Worm (Caenorhabditis elegans) whole organism, young adult: ENCODE results near the gene atp-5.

ENCODE experiments used
- B0336.3 ChIP-seq: fragments of 200-800 bp; sonication (Bioruptor generic); IDR thresholded peaks from 2 replicates; pipeline ENCODE4 v1.3.6; 2022; ENCODE audit warnings: missing genetic modification characterization, missing compliant biosample characterization
- C06A6.2 ChIP-seq: fragments of 200-800 bp; sonication (Bioruptor generic); conservative IDR thresholded peaks from 2 replicates; pipeline ENCODE4 v1.3.6; 2022; ENCODE audit warnings: missing genetic modification characterization, missing compliant biosample characterization
- F22D6.2 ChIP-seq: sonication (generic microtip); optimal IDR thresholded peaks from 2 replicates; lab custom pipeline; 2016; ENCODE audit warnings: mild to moderate bottlenecking, missing genetic modification characterization, missing compliant biosample characterization
- F33H1.4 ChIP-seq: fragments of 200-800 bp; sonication (Bioruptor generic); IDR thresholded peaks from 2 replicates; pipeline ENCODE4 v1.3.6; 2022; ENCODE audit warnings: missing genetic modification reagents, missing genetic modification characterization, missing compliant biosample characterization
- F39B2.1 ChIP-seq: fragments of 200-800 bp; sonication (Bioruptor generic); IDR thresholded peaks from 2 replicates; pipeline ENCODE4 v1.3.6; 2022; ENCODE audit warnings: missing genetic modification reagents, missing genetic modification characterization, missing compliant biosample characterization
- F52B5.7 ChIP-seq: sonication (generic microtip); optimal IDR thresholded peaks from 2 replicates; lab custom pipeline; 2016; ENCODE audit warnings: mild to moderate bottlenecking, missing genetic modification characterization, missing compliant biosample characterization
- K11D2.4 ChIP-seq: fragments of 200-800 bp; sonication (Bioruptor generic); IDR thresholded peaks from 2 replicates; pipeline ENCODE4 v1.3.6; 2022; ENCODE audit warnings: missing genetic modification reagents, missing genetic modification characterization, missing compliant biosample characterization
- K12H6.12 ChIP-seq: fragments of 200-800 bp; sonication (Bioruptor generic); optimal IDR thresholded peaks from 2 replicates; lab custom pipeline; 2018; ENCODE audit warnings: mild to moderate bottlenecking, missing genetic modification characterization, missing compliant biosample characterization
- Y53G8AR.9 ChIP-seq: fragments of 200-800 bp; sonication (Bioruptor generic); conservative IDR thresholded peaks from 2 replicates; pipeline ENCODE4 v1.3.6; 2022; ENCODE audit warnings: missing genetic modification reagents, missing genetic modification characterization, missing compliant biosample characterization
- Y95B8A.8 ChIP-seq: fragments of 200-800 bp; sonication (Bioruptor generic); IDR thresholded peaks from 2 replicates; pipeline ENCODE4 v1.3.6; 2022; ENCODE audit warnings: missing genetic modification reagents, missing genetic modification characterization, missing compliant biosample characterization
- bed-1 ChIP-seq: fragments of 200-800 bp; sonication (Bioruptor generic); IDR thresholded peaks from 2 replicates; pipeline ENCODE4 v1.3.6; 2022; ENCODE audit warnings: missing genetic modification reagents, missing genetic modification characterization, missing compliant biosample characterization
- cebp-1 ChIP-seq, 2 experiments: fragments of 200-800 bp in 1 of 2; sonication (Bioruptor generic) in 1 of 2; sonication (generic microtip) in 1 of 2; IDR thresholded peaks in 1 of 2; optimal IDR thresholded peaks in 1 of 2; 2 replicates each; pipeline versions ENCODE4 v1.3.6 to Lab custom; 2017 to 2022; ENCODE audit warnings: missing compliant biosample characterization in 2 of 2, missing genetic modification characterization in 2 of 2, mild to moderate bottlenecking in 1 of 2, missing genetic modification reagents in 1 of 2, moderate library complexity in 1 of 2
- ceh-27 ChIP-seq: fragments of 200-800 bp; sonication (Bioruptor generic); optimal IDR thresholded peaks from 2 replicates; lab custom pipeline; 2018; ENCODE audit warnings: mild to moderate bottlenecking, missing genetic modification characterization, moderate library complexity, missing compliant biosample characterization
- ceh-58 ChIP-seq: fragments of 200-800 bp; sonication (Bioruptor generic); IDR thresholded peaks from 2 replicates; pipeline ENCODE4 v1.3.6; 2022; ENCODE audit warnings: missing genetic modification characterization, missing compliant biosample characterization
- dpl-1 ChIP-seq: fragments of 150-350 bp; optimal IDR thresholded peaks from 2 replicates; lab custom pipeline; 2014; ENCODE audit warnings: missing biosample characterization, missing genetic modification reagents, missing genetic modification characterization
- efl-1 ChIP-seq: fragments of 150-350 bp; optimal IDR thresholded peaks from 2 replicates; lab custom pipeline; 2014; ENCODE audit warnings: missing biosample characterization, missing genetic modification reagents, missing genetic modification characterization
- egl-18 ChIP-seq: fragments of 200-800 bp; sonication (Bioruptor generic); IDR thresholded peaks from 2 replicates; pipeline ENCODE4 v1.3.6; 2022; ENCODE audit warnings: missing genetic modification reagents, missing genetic modification characterization, missing compliant biosample characterization
- hlh-12 ChIP-seq: sonication (generic microtip); optimal IDR thresholded peaks from 2 replicates; lab custom pipeline; 2016; ENCODE audit warnings: missing genetic modification characterization, missing compliant biosample characterization
- hmg-1.2 ChIP-seq: fragments of 200-800 bp; sonication (Bioruptor generic); IDR thresholded peaks from 2 replicates; pipeline ENCODE4 v1.3.6; 2022; ENCODE audit warnings: missing genetic modification reagents, missing genetic modification characterization, missing compliant biosample characterization
- hmg-20 ChIP-seq: fragments of 200-800 bp; sonication (Bioruptor generic); IDR thresholded peaks from 2 replicates; pipeline ENCODE4 v1.3.6; 2022; ENCODE audit warnings: missing genetic modification reagents, missing genetic modification characterization, missing compliant biosample characterization
- lin-40 ChIP-seq: sonication (generic microtip); optimal IDR thresholded peaks from 2 replicates; lab custom pipeline; 2016; ENCODE audit warnings: missing genetic modification characterization, mild to moderate bottlenecking, missing compliant biosample characterization, missing genotype, missing genetic modification reagents
- lsl-1 ChIP-seq: fragments of 200-800 bp; sonication (Bioruptor generic); optimal IDR thresholded peaks from 2 replicates; lab custom pipeline; 2018; ENCODE audit warnings: mild to moderate bottlenecking, missing genetic modification characterization, moderate library complexity, missing compliant biosample characterization
- madf-6 ChIP-seq: fragments of 200-800 bp; sonication (Bioruptor generic); IDR thresholded peaks from 2 replicates; pipeline ENCODE4 v1.3.6; 2022; ENCODE audit warnings: missing genetic modification reagents, missing genetic modification characterization, missing compliant biosample characterization
- madf-8 ChIP-seq: fragments of 200-800 bp; sonication (Bioruptor generic); conservative IDR thresholded peaks from 2 replicates; pipeline ENCODE4 v1.3.6; 2022; ENCODE audit warnings: missing genetic modification reagents, missing genetic modification characterization, missing compliant biosample characterization
- mcd-1 ChIP-seq: fragments of 200-800 bp; sonication (Bioruptor generic); IDR thresholded peaks from 2 replicates; pipeline ENCODE4 v1.3.6; 2022; ENCODE audit warnings: missing genetic modification reagents, missing genetic modification characterization, missing compliant biosample characterization
- mel-28 ChIP-seq: sonication (generic microtip); optimal IDR thresholded peaks from 2 replicates; lab custom pipeline; 2016; ENCODE audit warnings: borderline replicate concordance, mild to moderate bottlenecking, missing genetic modification characterization, missing compliant biosample characterization
- nfyb-1 ChIP-seq: fragments of 200-800 bp; sonication (Bioruptor generic); IDR thresholded peaks from 2 replicates; pipeline ENCODE4 v1.3.6; 2022; ENCODE audit warnings: missing genetic modification reagents, missing genetic modification characterization, missing compliant biosample characterization
- nhr-80 ChIP-seq: sonication (generic microtip); optimal IDR thresholded peaks from 2 replicates; lab custom pipeline; 2016; ENCODE audit warnings: missing genetic modification characterization, missing compliant biosample characterization
- nhr-90 ChIP-seq: sonication (generic microtip); optimal IDR thresholded peaks from 2 replicates; lab custom pipeline; 2016; ENCODE audit warnings: missing genotype, mild to moderate bottlenecking, missing genetic modification characterization, missing compliant biosample characterization
- pbrm-1 ChIP-seq: fragments of 200-800 bp; sonication (Bioruptor generic); IDR thresholded peaks from 2 replicates; pipeline ENCODE4 v1.3.6; 2022; ENCODE audit warnings: missing genetic modification reagents, missing genetic modification characterization, missing compliant biosample characterization
- snpc-1.3 ChIP-seq: sonication (generic microtip); optimal IDR thresholded peaks from 2 replicates; lab custom pipeline; 2017; ENCODE audit warnings: missing genetic modification characterization, mild to moderate bottlenecking, missing compliant biosample characterization, antibody characterized with exemption, moderate library complexity, missing genotype, missing genetic modification reagents; ENCODE audit not compliant: insufficient read depth
- somi-1 ChIP-seq: fragments of 200-800 bp; sonication (Bioruptor generic); optimal IDR thresholded peaks from 2 replicates; lab custom pipeline; 2018; ENCODE audit warnings: mild to moderate bottlenecking, missing genetic modification characterization, missing compliant biosample characterization
- tlf-1 ChIP-seq: fragments of 200-800 bp; sonication (Bioruptor generic); optimal IDR thresholded peaks from 2 replicates; lab custom pipeline; 2018; ENCODE audit warnings: mild to moderate bottlenecking, missing genetic modification characterization, missing compliant biosample characterization
- unc-62 ChIP-seq: fragments of 150-350 bp; optimal IDR thresholded peaks from 2 replicates; lab custom pipeline; 2014; ENCODE audit warnings: missing biosample characterization, missing genetic modification reagents, missing genetic modification characterization
- zfh-2 ChIP-seq: fragments of 200-800 bp; sonication (Bioruptor generic); conservative IDR thresholded peaks from 2 replicates; pipeline ENCODE4 v1.3.6; 2022; ENCODE audit warnings: missing genetic modification reagents, missing genetic modification characterization, missing compliant biosample characterization
- ztf-22 ChIP-seq: fragments of 200-800 bp; sonication (Bioruptor generic); optimal IDR thresholded peaks from 2 replicates; lab custom pipeline; 2018; ENCODE audit warnings: mild to moderate bottlenecking, missing genetic modification characterization, moderate library complexity, missing compliant biosample characterization

atp-5 gene

DNA sequence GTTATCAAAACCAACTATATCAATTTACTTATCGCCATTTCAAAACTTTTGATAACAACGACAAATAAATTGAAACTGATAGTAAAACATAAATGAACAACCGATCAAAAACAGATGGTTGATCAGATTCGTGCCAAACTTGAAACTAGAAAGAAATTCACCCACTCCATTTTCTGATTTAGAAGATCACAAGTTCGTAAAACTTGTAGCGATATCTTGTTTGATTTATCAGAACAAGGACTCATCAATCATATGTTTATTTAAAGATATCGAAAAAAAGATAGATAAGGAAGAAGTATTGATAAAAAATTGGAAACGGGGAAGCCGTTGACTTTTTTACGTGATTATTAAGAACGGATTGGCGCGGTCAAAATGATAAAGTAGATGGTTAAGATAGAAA lies 36.5 kb downstream of the atp-5 start:
- TF ChIP-seq efl-1 (GFP tag; lab: Kevin White, UChicago) (no peak), mel-28 (tag; lab: Kevin White, UChicago) (no peak), lin-40 (tag; lab: Kevin White, UChicago) (peak; percentile 40), tlf-1 (GFP tag; lab: Kevin White, UChicago) (no peak), bed-1 (GFP tag; lab: Robert Waterston, UW) (no peak), nhr-80 (peak; percentile 6)

DNA sequence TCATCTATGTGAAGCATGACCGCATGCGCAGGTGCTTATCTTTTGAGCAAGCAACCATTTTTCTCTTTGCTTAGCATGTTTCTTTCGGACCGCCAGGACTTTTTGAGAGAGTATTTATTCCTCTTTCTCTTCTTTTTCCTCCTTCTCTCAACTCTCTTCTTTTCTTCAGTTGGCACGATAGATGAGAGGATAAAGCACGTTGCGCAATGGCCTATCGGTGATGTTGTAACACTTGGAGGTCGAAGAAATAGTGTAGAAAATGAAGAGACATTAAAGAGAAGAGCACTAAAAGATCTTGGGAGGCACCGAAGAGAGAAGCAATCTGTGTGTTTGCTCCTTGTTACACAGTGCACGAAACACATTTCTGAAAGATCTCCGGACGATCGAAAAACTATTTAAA lies 40.0 kb downstream of the atp-5 start:
- TF ChIP-seq egl-18 (GFP tag; lab: Robert Waterston, UW) (no peak), hmg-1.2 (GFP tag; lab: Robert Waterston, UW) (peak; percentile 45; the same call in 1 of the 2 replicates)

DNA sequence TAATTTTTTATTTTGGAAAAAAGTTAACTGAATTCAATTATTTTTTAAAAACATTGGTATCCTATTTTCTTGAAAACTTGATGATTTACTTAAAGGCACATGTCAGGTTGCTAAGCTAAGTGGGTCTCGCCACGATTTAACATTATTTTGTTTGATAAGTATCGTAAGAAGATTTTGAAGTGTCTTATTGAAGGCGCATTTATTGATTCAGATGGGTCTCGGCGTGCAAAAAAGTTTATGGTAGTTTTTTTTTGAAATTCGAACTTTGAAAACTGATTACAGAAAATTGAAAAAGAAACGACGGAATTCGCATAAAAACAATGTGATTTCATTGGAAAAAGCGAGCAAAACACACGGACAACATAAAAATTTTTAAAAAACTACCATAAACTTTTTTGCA lies 40.7 kb downstream of the atp-5 start:
- TF ChIP-seq madf-6 (GFP tag; lab: Robert Waterston, UW) (peak; percentile 34; the same call in 1 of the 2 replicates), lsl-1 (GFP tag; lab: Kevin White, UChicago) (peak; percentile 77), F33H1.4 (GFP tag; lab: Robert Waterston, UW) (peak; percentile 57; the same call in 1 of the 2 replicates), F22D6.2 (tag; lab: Kevin White, UChicago) (no peak)
- TF ChIP-seq, all 124 proteins: peak for 3

- TF ChIP-seq hmg-20 (GFP tag; lab: Robert Waterston, UW) (no peak), F52B5.7 (tag; lab: Kevin White, UChicago) (peak; percentile 46), hlh-12 (tag; lab: Kevin White, UChicago) (no peak), ceh-58 (GFP tag; lab: Robert Waterston, UW) (no peak), dpl-1 (GFP tag; lab: Kevin White, UChicago) (no peak), K12H6.12 (tag; lab: Kevin White, UChicago) (peak; percentile 15), unc-62 (GFP tag; lab: Kevin White, UChicago) (no peak), B0336.3 (GFP tag; lab: Robert Waterston, UW) (no peak), madf-8 (GFP tag; lab: Robert Waterston, UW) (no peak), Y95B8A.8 (GFP tag; lab: Robert Waterston, UW) (0 out of 2 replicates have a peak, but pooled peaks have one; percentile 9), C06A6.2 (0 out of 2 replicates have a peak, but pooled peaks have one; percentile 44), hmg-1.2 (GFP tag; lab: Robert Waterston, UW) (no peak), somi-1 (GFP tag; lab: Kevin White, UChicago) (peak; percentile 42), lin-40 (tag; lab: Kevin White, UChicago) (peak; percentile 6), snpc-1.3 (tag; lab: Kevin White, UChicago) (no peak), nfyb-1 (GFP tag; lab: Robert Waterston, UW) (peak; percentile 40; the same call in 1 of the 2 replicates), ztf-22 (GFP tag; lab: Kevin White, UChicago) (no peak), F39B2.1 (GFP tag; lab: Robert Waterston, UW) (no peak), K11D2.4 (GFP tag; lab: Robert Waterston, UW) (0 out of 2 replicates have a peak, but pooled peaks have one; percentile 15), efl-1 (GFP tag; lab: Kevin White, UChicago) (no peak)
These were observed 41.2 kb downstream of the atp-5 start for ce11 chrV:11082475-11082874.

DNA sequence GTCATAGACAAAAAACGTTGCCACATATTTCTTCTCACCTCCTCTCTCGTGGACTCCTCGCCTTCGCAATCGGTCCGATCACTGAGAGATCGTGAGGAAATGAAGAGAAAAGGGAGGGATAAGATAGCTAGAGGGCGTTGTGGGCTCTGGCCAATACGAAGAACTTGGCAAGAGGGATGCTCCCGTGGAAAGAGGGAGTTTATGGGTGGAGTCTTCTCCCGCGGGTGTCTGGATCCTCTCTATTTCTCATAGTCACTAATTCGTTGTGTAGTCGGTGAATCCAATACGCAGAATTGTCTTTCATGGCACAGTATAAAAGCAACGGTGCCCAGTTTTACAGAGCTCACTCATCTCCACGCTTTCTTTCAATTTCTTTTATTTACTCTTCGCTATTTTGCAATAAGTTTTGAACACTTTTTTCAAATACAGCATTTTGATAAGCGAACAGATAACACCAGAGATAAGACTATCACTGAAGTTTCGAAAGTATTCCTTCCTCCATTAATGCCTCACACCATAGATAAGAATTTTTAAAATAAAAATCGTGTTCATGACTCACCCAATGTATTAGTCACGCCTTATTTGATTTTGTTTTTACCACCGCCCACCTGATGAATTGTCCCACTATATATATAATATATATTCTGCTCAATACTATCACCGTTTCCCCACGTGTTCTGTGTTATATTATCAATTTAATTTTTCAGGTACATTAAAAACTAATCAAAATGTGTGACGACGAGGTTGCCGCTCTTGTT lies 43.1 kb downstream of the atp-5 start, which contains the start of gene act-1:
Gene act-1 (plus strand): TSS at position 708 of the 758 bp plus-strand sequence.
- TF ChIP-seq pbrm-1 (GFP tag; lab: Robert Waterston, UW) = 0 out of 2 replicates have a peak, but pooled peaks have one; percentile 40
- peak; percentile 4 for TF ChIP-seq ceh-27
- peak; percentile 20 for TF ChIP-seq nhr-80
- TF ChIP-seq cebp-1 (GFP tag; IDR thresholded peaks at IDR 0.05; lab: Robert Waterston, UW) = no peak
- peak; percentile 7 for TF ChIP-seq cebp-1 (tag; optimal IDR thresholded peaks at IDR 0.05; lab: Kevin White, UChicago)
- peak; percentile 33; the same call in 1 of the 2 replicates for TF ChIP-seq mcd-1
- peak; percentile 83 for TF ChIP-seq zfh-2 (GFP tag; lab: Robert Waterston, UW)
- TF ChIP-seq nhr-90 (tag; lab: Kevin White, UChicago) = no peak
- TF ChIP-seq Y53G8AR.9 (GFP tag; lab: Robert Waterston, UW) = no peak
- TF ChIP-seq hmg-1.2 (GFP tag; lab: Robert Waterston, UW) = peak; percentile 23; the same call in 1 of the 2 replicates
